Worm (Caenorhabditis elegans) whole organism, young adult: Measurements from ENCODE around the gene B0361.11.

Experiments used
- dpl-1 ChIP-seq: fragments of 150-350 bp; optimal IDR thresholded peaks from 2 replicates; lab custom pipeline; 2014; ENCODE audit warnings: missing biosample characterization, missing genetic modification reagents, missing genetic modification characterization
- lag-1 ChIP-seq: fragments of 200-800 bp; sonication (Bioruptor generic); IDR thresholded peaks from 2 replicates; pipeline ENCODE4 v1.3.6; 2022; ENCODE audit warnings: missing genetic modification reagents, missing genetic modification characterization, missing compliant biosample characterization

DNA sequence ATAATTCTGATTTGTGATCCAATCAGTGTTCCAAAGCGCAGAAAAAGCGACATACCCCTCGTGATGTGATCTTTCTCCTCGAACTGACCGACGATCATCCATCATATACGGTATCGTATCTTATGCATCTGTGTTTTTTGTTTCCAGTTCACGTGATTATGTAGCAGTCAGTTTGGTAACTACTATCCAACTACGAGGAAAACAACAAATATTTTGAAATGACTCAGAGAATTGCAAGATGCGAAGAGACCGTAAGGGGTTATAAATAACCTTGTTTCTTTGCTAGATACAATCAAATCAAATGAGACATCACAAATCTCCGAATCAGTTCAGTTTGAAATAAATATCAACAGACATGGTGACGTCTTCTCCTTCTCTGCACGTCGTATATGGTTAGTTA is 22.8 kb downstream of the B0361.11 start:
- TF ChIP-seq lag-1 (no peak), dpl-1 (no peak)
